Fruit fly (Drosophila melanogaster) whole organism, prepupa: Measurements from ENCODE around the gene Smvt.

Experiments used
- CG10631 ChIP-seq: fragments of 200-800 bp; sonication (Bioruptor generic); optimal IDR thresholded peaks from 2 replicates; lab custom pipeline; 2016; ENCODE audit warnings: missing biosample characterization, missing genetic modification characterization
- CG10669 ChIP-seq: fragments of 200-800 bp; sonication (Bioruptor generic); optimal IDR thresholded peaks from 3 replicates; lab custom pipeline; 2018; ENCODE audit warnings: missing biosample characterization, mild to moderate bottlenecking, missing genetic modification characterization, moderate library complexity
- CG11294 ChIP-seq: fragments of 200-800 bp; sonication (Bioruptor generic); IDR thresholded peaks from 2 replicates; pipeline ENCODE4 v1.3.6; 2022; ENCODE audit warnings: missing biosample characterization, missing genetic modification characterization
- CG11762 ChIP-seq: fragments of 200-800 bp; sonication (Bioruptor generic); optimal IDR thresholded peaks from 3 replicates; lab custom pipeline; 2016; ENCODE audit warnings: missing biosample characterization, missing genetic modification characterization; ENCODE audit not compliant: insufficient read depth
- CG1621 ChIP-seq: fragments of 200-800 bp; sonication (Bioruptor generic); optimal IDR thresholded peaks from 3 replicates; lab custom pipeline; 2018; ENCODE audit warnings: missing biosample characterization, mild to moderate bottlenecking, missing genetic modification characterization
- CG16779 ChIP-seq: fragments of 200-800 bp; sonication (Bioruptor generic); optimal IDR thresholded peaks from 3 replicates; lab custom pipeline; 2017; ENCODE audit warnings: missing biosample characterization, mild to moderate bottlenecking, missing genetic modification characterization
- CG31627 ChIP-seq: fragments of 200-800 bp; sonication (Bioruptor generic); optimal IDR thresholded peaks from 3 replicates; lab custom pipeline; 2016; ENCODE audit warnings: missing biosample characterization, missing genetic modification characterization
- CG34406 ChIP-seq: fragments of 200-800 bp; sonication (Bioruptor generic); optimal IDR thresholded peaks from 3 replicates; lab custom pipeline; 2016; ENCODE audit warnings: missing biosample characterization, missing genetic modification characterization
- CG4318 ChIP-seq: fragments of 200-800 bp; sonication (Bioruptor generic); optimal IDR thresholded peaks from 3 replicates; lab custom pipeline; 2017; ENCODE audit warnings: missing biosample characterization, mild to moderate bottlenecking, missing genetic modification characterization
- CG6276 ChIP-seq: fragments of 200-800 bp; sonication (Bioruptor generic); optimal IDR thresholded peaks from 2 replicates; lab custom pipeline; 2017; ENCODE audit warnings: missing biosample characterization, mild to moderate bottlenecking, missing genetic modification characterization
- CG6854 ChIP-seq: fragments of 200-800 bp; sonication (Bioruptor generic); optimal IDR thresholded peaks from 2 replicates; lab custom pipeline; 2017; ENCODE audit warnings: missing biosample characterization, mild to moderate bottlenecking, missing genetic modification characterization
- CG8632 ChIP-seq: fragments of 200-800 bp; sonication (Bioruptor generic); optimal IDR thresholded peaks from 3 replicates; lab custom pipeline; 2016; ENCODE audit warnings: missing biosample characterization, missing genetic modification characterization
- CG9139 ChIP-seq: fragments of 200-800 bp; sonication (Bioruptor generic); optimal IDR thresholded peaks from 3 replicates; lab custom pipeline; 2017; ENCODE audit warnings: missing biosample characterization, mild to moderate bottlenecking, missing genetic modification characterization
- Eip78C ChIP-seq: fragments of 200-800 bp; sonication (Bioruptor generic); peaks from one replicate; lab custom pipeline; 2016; ENCODE audit warnings: missing biosample characterization, missing genetic modification characterization
- Eip93F ChIP-seq: fragments of 200-800 bp; sonication (Bioruptor generic); optimal IDR thresholded peaks from 2 replicates; lab custom pipeline; 2016; ENCODE audit warnings: missing biosample characterization, mild to moderate bottlenecking, missing genetic modification characterization
- Ets21C ChIP-seq: fragments of 200-800 bp; sonication (Bioruptor generic); optimal IDR thresholded peaks from 3 replicates; lab custom pipeline; 2016; ENCODE audit warnings: missing biosample characterization, missing genetic modification characterization
- Ets96B ChIP-seq: fragments of 200-800 bp; optimal IDR thresholded peaks from 2 replicates; lab custom pipeline; 2019; ENCODE audit warnings: missing biosample characterization, mild to moderate bottlenecking, missing genetic modification characterization, moderate library complexity
- Gug ChIP-seq: fragments of 200-800 bp; sonication (Bioruptor generic); IDR thresholded peaks from 2 replicates; pipeline ENCODE4 v1.3.6; 2022; ENCODE audit warnings: missing biosample characterization, missing genetic modification characterization
- Lpt ChIP-seq: fragments of 200-800 bp; sonication (Bioruptor generic); optimal IDR thresholded peaks from 3 replicates; lab custom pipeline; 2016; ENCODE audit warnings: missing biosample characterization, missing genetic modification characterization
- Met ChIP-seq: fragments of 200-800 bp; sonication (Bioruptor generic); optimal IDR thresholded peaks from 3 replicates; lab custom pipeline; 2016; ENCODE audit warnings: missing biosample characterization, missing genetic modification characterization
- OdsH ChIP-seq: fragments of 200-800 bp; sonication (Bioruptor generic); optimal IDR thresholded peaks from 3 replicates; lab custom pipeline; 2016; ENCODE audit warnings: missing biosample characterization, missing genetic modification characterization
- Sox102F ChIP-seq: fragments of 200-800 bp; sonication (Bioruptor generic); optimal IDR thresholded peaks from 2 replicates; lab custom pipeline; 2016; ENCODE audit warnings: missing biosample characterization, mild to moderate bottlenecking, missing genetic modification characterization
- Sox14 ChIP-seq: fragments of 200-800 bp; sonication (Bioruptor generic); optimal IDR thresholded peaks from 3 replicates; lab custom pipeline; 2016; ENCODE audit warnings: missing biosample characterization, missing genetic modification characterization
- achi ChIP-seq: fragments of 200-800 bp; sonication (Bioruptor generic); optimal IDR thresholded peaks from 3 replicates; lab custom pipeline; 2016; ENCODE audit warnings: missing biosample characterization, missing genetic modification characterization
- cyc ChIP-seq: fragments of 200-800 bp; sonication (Bioruptor generic); optimal IDR thresholded peaks from 3 replicates; lab custom pipeline; 2016; ENCODE audit warnings: missing biosample characterization, missing genetic modification characterization
- dac ChIP-seq: fragments of 200-800 bp; sonication (Bioruptor generic); optimal IDR thresholded peaks from 2 replicates; lab custom pipeline; 2017; ENCODE audit warnings: missing biosample characterization, mild to moderate bottlenecking, missing genetic modification characterization
- dsx ChIP-seq: fragments of 200-800 bp; optimal IDR thresholded peaks from 3 replicates; lab custom pipeline; 2019; ENCODE audit warnings: missing biosample characterization, mild to moderate bottlenecking, missing genetic modification characterization, moderate library complexity; ENCODE audit not compliant: poor library complexity, severe bottlenecking
- fkh ChIP-seq: fragments of 200-800 bp; sonication (Bioruptor generic); optimal IDR thresholded peaks from 3 replicates; lab custom pipeline; 2017; ENCODE audit warnings: missing biosample characterization, mild to moderate bottlenecking, missing genetic modification characterization, moderate library complexity
- lz ChIP-seq: fragments of 200-800 bp; sonication (Bioruptor generic); optimal IDR thresholded peaks from 3 replicates; lab custom pipeline; 2016; ENCODE audit warnings: missing biosample characterization, missing genetic modification characterization
- ss ChIP-seq, 2 experiments: fragments of 200-800 bp; sonication (Bioruptor generic); optimal IDR thresholded peaks; 2 replicates in 1 of 2; 3 replicates in 1 of 2; lab custom pipeline; 2017 to 2018; ENCODE audit warnings: mild to moderate bottlenecking in 2 of 2, missing biosample characterization in 2 of 2, missing genetic modification characterization in 2 of 2, moderate library complexity in 1 of 2
- svp ChIP-seq: fragments of 200-800 bp; sonication (Bioruptor generic); peaks from one replicate; lab custom pipeline; 2016; ENCODE audit warnings: missing biosample characterization, missing genetic modification characterization

Smvt gene

dm6 chr3R:31805228-31805738 lies 43.9 kb upstream of the Smvt start, which contains the start of the genes CG42233 and CG1971 (continued):
- TF ChIP-seq Lpt (GFP tag; lab: Kevin White, UChicago) (no peak), achi (GFP tag; lab: Kevin White, UChicago) (no peak), cyc (GFP tag; lab: Kevin White, UChicago) (no peak), dac (GFP tag; lab: Kevin White, UChicago) (no peak), Sox102F (no peak), CG10669 (no peak), Met (GFP tag; lab: Kevin White, UChicago) (no peak), CG34406 (GFP tag; lab: Kevin White, UChicago) (no peak), lz (GFP tag; lab: Kevin White, UChicago) (peak; percentile 56), fkh (no peak)
- TF ChIP-seq, all 60 proteins: peak for 14

DNA sequence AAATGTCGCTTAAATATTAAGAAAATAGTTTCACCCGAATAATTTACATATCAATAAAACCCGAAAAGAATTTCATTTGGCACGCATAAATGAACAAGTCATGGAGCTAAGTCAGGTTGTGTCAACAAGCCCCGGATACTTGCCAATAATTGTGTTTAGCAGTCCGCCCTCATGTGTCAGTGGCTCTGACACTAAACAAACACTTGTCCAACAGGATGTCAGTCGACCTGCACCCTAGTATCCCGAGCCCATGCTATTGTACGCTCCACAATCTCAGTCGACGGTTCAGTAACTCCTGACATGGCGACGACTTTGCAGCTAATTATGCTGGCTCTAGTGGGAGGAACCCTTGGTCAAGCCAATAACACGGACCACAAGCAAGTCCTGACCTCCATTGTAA lies 39.3 kb upstream of the Smvt start, which contains the start of gene Ir100a:
Gene Ir100a, plus strand, starts transcription at position 301 of the 400 bp plus-strand sequence.
- TF ChIP-seq CG6276 (GFP tag; lab: Kevin White, UChicago) (no peak), CG10669 (no peak), OdsH (GFP tag; lab: Kevin White, UChicago) (no peak), Eip93F (GFP tag; lab: Kevin White, UChicago) (no peak), CG16779 (tag; lab: Kevin White, UChicago) (no peak), Ets21C (no peak), CG1621 (tag; lab: Kevin White, UChicago) (no peak), CG11294 (GFP tag; lab: Robert Waterston, UW) (no peak), achi (GFP tag; lab: Kevin White, UChicago) (no peak), dsx (no peak), Ets96B (tag; lab: Kevin White, UChicago) (no peak), Sox14 (GFP tag; lab: Kevin White, UChicago) (no peak)

DNA sequence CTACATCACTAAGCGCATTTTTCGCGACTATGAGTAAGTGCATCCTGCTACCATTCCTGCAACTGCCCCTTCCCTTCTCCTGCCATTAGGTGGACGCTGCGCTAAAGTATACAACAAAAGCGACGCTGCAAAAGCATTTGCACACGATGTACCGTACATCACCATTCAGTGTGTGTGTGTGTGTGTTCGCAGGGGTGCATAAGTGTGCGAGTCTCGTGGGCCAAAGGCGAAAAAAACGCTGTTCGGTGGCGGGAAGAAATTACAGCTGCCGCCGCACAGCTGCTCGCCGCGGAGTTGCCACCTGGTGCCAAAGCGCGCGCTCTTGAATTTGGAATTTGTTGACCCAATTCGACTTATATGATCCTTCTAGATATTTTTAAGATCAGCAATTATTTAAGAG lies 33.1 kb upstream of the Smvt start:
- TF ChIP-seq CG11762 (GFP tag; lab: Kevin White, UChicago): no peak
- no peak for TF ChIP-seq achi (GFP tag; lab: Kevin White, UChicago)
- no peak for TF ChIP-seq ss (GFP tag; optimal IDR thresholded peaks at IDR 0.05; lab: Kevin White, UChicago)
- TF ChIP-seq CG9139 (GFP tag; lab: Kevin White, UChicago): no peak
- no peak for TF ChIP-seq Met (GFP tag; lab: Kevin White, UChicago)
- TF ChIP-seq CG4318 (GFP tag; lab: Kevin White, UChicago): no peak
- no peak for TF ChIP-seq Ets21C
- TF ChIP-seq dac (GFP tag; lab: Kevin White, UChicago): no peak
- TF ChIP-seq svp (GFP tag; lab: Kevin White, UChicago): peak; percentile 97
- peak; percentile 52 for TF ChIP-seq CG6854 (GFP tag; lab: Kevin White, UChicago)

DNA sequence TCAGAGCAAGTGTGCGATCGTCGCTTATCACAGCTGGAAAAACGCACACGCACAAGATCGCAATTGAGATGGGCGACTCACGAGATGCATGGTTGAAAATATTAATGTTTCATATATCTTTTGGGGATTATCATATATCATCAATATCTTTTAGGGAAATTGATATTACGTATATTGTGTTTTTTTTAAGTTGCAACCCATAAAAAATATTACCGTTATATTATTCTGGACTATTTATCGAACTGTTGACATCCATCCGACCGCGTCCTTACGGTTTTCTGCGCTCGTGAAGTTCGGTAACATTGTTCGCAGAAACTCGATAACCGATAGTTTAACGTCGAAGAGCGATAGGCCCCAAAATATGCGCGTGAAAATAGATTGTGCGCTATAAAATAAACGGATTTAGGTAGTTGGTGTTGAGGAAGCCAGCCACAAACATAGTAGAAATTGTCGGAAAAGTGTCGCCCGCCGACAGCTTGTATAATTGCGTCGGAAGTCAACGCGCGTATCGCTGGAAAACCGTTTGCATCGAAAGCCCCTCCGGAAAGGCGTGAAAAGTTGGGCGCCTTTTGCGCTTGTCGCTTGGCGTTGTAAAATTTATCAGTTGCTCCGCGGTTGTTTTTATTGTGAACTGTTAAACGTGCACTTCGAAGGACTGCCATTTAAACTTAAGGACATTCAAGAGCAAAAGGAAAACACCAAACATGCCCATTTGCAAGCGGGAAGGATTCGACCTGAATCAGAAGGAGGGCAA lies 32.5 kb upstream of the Smvt start, which contains the start of the genes Mccc1 and Acf:
Gene Mccc1, minus strand, starts transcription at position 244 of the 754 bp plus-strand sequence.
Gene Acf, plus strand, starts transcription at position 318 of the 754 bp plus-strand sequence.
- TF ChIP-seq CG10631 (peak; percentile 55), CG31627 (peak; percentile 43), CG8632 (GFP tag; lab: Kevin White, UChicago) (no peak), Eip93F (GFP tag; lab: Kevin White, UChicago) (peak; percentile 12), Gug (GFP tag; lab: Robert Waterston, UW) (no peak), Eip78C (GFP tag; lab: Kevin White, UChicago) (no peak)
